Fruit fly (Drosophila melanogaster) whole organism: ENCODE data around the gene Jon65Aiv.

ENCODE experiments used
- Dll ChIP-seq: fragments of >200 bp; optimal IDR thresholded peaks from 2 replicates; lab custom pipeline; 2017
- EcR ChIP-seq, 2 experiments: fragments of >200 bp; optimal IDR thresholded peaks; 2 replicates each; lab custom pipeline; 2017; ENCODE audit warnings: missing biosample characterization in 2 of 2, missing genetic modification characterization in 2 of 2, missing genetic modification reagents in 2 of 2
- psq ChIP-seq: fragments of >200 bp; optimal IDR thresholded peaks from 2 replicates; lab custom pipeline; 2017

DNA sequence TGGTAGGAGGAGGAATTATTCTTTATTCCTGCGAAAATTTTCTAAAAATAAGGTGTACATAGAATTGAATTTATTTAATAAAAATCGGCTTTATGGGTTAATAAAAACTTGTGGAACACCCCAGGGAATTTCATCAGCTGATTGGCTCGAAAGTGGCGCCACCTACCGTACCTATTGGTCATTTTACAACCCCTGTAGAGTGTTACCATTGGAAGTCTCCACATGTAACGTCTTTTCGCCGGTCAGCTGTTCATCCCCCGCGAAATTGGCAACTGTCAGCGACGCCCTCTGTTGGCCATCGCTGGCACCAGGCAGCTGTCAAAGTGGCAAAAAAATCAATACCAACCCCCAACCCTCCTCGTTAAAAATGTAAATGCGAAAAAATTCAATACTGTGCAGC is 43.6 kb downstream of the Jon65Aiv start, which contains the start of gene CG13293:
- TF ChIP-seq Dll (lab: Kevin White, UChicago): no peak
- TF ChIP-seq psq (lab: Kevin White, UChicago): no peak
- TF ChIP-seq EcR (GFP tag; optimal IDR thresholded peaks at IDR 0.05; lab: Kevin White, UChicago): no peak
